Worm (Caenorhabditis elegans) whole organism, young adult: ENCODE measurements around the gene col-179.

Experiments used
- B0336.3 ChIP-seq: fragments of 200-800 bp; sonication (Bioruptor generic); IDR thresholded peaks from 2 replicates; pipeline ENCODE4 v1.3.6; 2022; ENCODE audit warnings: missing genetic modification characterization, missing compliant biosample characterization
- C06A6.2 ChIP-seq: fragments of 200-800 bp; sonication (Bioruptor generic); conservative IDR thresholded peaks from 2 replicates; pipeline ENCODE4 v1.3.6; 2022; ENCODE audit warnings: missing genetic modification characterization, missing compliant biosample characterization
- F22D6.2 ChIP-seq: sonication (generic microtip); optimal IDR thresholded peaks from 2 replicates; lab custom pipeline; 2016; ENCODE audit warnings: mild to moderate bottlenecking, missing genetic modification characterization, missing compliant biosample characterization
- F37B4.10 ChIP-seq: fragments of 200-800 bp; sonication (Bioruptor generic); IDR thresholded peaks from 2 replicates; pipeline ENCODE4 v1.3.6; 2022; ENCODE audit warnings: missing genetic modification characterization, missing compliant biosample characterization
- F57C9.4 ChIP-seq: sonication (generic microtip); optimal IDR thresholded peaks from 2 replicates; lab custom pipeline; 2017; ENCODE audit warnings: mild to moderate bottlenecking, missing genetic modification characterization, missing compliant biosample characterization
- Y53F4B.3 ChIP-seq: fragments of 200-800 bp; sonication (Bioruptor generic); IDR thresholded peaks from 2 replicates; pipeline ENCODE4 v1.3.6; 2022; ENCODE audit warnings: missing genetic modification reagents, missing genetic modification characterization, missing compliant biosample characterization
- ama-1 ChIP-seq, 3 experiments: fragments of 150-350 bp in 1 of 3; sonication (generic microtip) in 2 of 3; optimal IDR thresholded peaks; 2 replicates each; lab custom pipeline; 2014 to 2018; ENCODE audit warnings: missing biosample characterization in 2 of 3, missing genetic modification characterization in 2 of 3, missing genetic modification reagents in 2 of 3
- atf-7 ChIP-seq: sonication (generic microtip); optimal IDR thresholded peaks from 2 replicates; lab custom pipeline; 2017; ENCODE audit warnings: mild to moderate bottlenecking, missing genetic modification characterization, missing compliant biosample characterization
- attf-5 ChIP-seq: fragments of 200-800 bp; sonication (Bioruptor generic); optimal IDR thresholded peaks from 2 replicates; lab custom pipeline; 2018; ENCODE audit warnings: mild to moderate bottlenecking, missing genetic modification characterization, missing compliant biosample characterization
- ceh-58 ChIP-seq: fragments of 200-800 bp; sonication (Bioruptor generic); IDR thresholded peaks from 2 replicates; pipeline ENCODE4 v1.3.6; 2022; ENCODE audit warnings: missing genetic modification characterization, missing compliant biosample characterization
- ceh-91 ChIP-seq: fragments of 200-800 bp; sonication (Bioruptor generic); IDR thresholded peaks from 2 replicates; pipeline ENCODE4 v1.3.6; 2022; ENCODE audit warnings: missing genetic modification reagents, missing genetic modification characterization, missing compliant biosample characterization
- egl-18 ChIP-seq: fragments of 200-800 bp; sonication (Bioruptor generic); IDR thresholded peaks from 2 replicates; pipeline ENCODE4 v1.3.6; 2022; ENCODE audit warnings: missing genetic modification reagents, missing genetic modification characterization, missing compliant biosample characterization
- egrh-3 ChIP-seq: fragments of 200-800 bp; sonication (Bioruptor generic); IDR thresholded peaks from 2 replicates; pipeline ENCODE4 v1.3.6; 2022; ENCODE audit warnings: missing genetic modification reagents, missing genetic modification characterization, missing compliant biosample characterization
- hlh-12 ChIP-seq: sonication (generic microtip); optimal IDR thresholded peaks from 2 replicates; lab custom pipeline; 2016; ENCODE audit warnings: missing genetic modification characterization, missing compliant biosample characterization
- hmg-1.2 ChIP-seq: fragments of 200-800 bp; sonication (Bioruptor generic); IDR thresholded peaks from 2 replicates; pipeline ENCODE4 v1.3.6; 2022; ENCODE audit warnings: missing genetic modification reagents, missing genetic modification characterization, missing compliant biosample characterization
- hsf-1 ChIP-seq: fragments of 200-800 bp; sonication (Bioruptor generic); IDR thresholded peaks from 2 replicates; pipeline ENCODE4 v1.3.6; 2022; ENCODE audit warnings: missing genetic modification reagents, missing genetic modification characterization, missing compliant biosample characterization
- let-526 ChIP-seq: fragments of 200-800 bp; sonication (Bioruptor generic); IDR thresholded peaks from 2 replicates; pipeline ENCODE4 v1.3.6; 2022; ENCODE audit warnings: missing genetic modification reagents, missing genetic modification characterization, missing compliant biosample characterization
- let-607 ChIP-seq, 2 experiments: fragments of 200-800 bp in 1 of 2; sonication (Bioruptor generic) in 1 of 2; sonication (generic microtip) in 1 of 2; optimal IDR thresholded peaks; 2 replicates each; lab custom pipeline; 2016 to 2018; ENCODE audit warnings: mild to moderate bottlenecking in 2 of 2, missing compliant biosample characterization in 2 of 2, missing genetic modification characterization in 2 of 2, moderate library complexity in 2 of 2, missing genotype in 1 of 2
- lin-40 ChIP-seq: sonication (generic microtip); optimal IDR thresholded peaks from 2 replicates; lab custom pipeline; 2016; ENCODE audit warnings: missing genetic modification characterization, mild to moderate bottlenecking, missing compliant biosample characterization, missing genotype, missing genetic modification reagents
- lsl-1 ChIP-seq: fragments of 200-800 bp; sonication (Bioruptor generic); optimal IDR thresholded peaks from 2 replicates; lab custom pipeline; 2018; ENCODE audit warnings: mild to moderate bottlenecking, missing genetic modification characterization, moderate library complexity, missing compliant biosample characterization
- madf-10 ChIP-seq: sonication (generic microtip); optimal IDR thresholded peaks from 2 replicates; lab custom pipeline; 2016; ENCODE audit warnings: mild to moderate bottlenecking, missing genetic modification characterization, missing compliant biosample characterization
- mcd-1 ChIP-seq: fragments of 200-800 bp; sonication (Bioruptor generic); IDR thresholded peaks from 2 replicates; pipeline ENCODE4 v1.3.6; 2022; ENCODE audit warnings: missing genetic modification reagents, missing genetic modification characterization, missing compliant biosample characterization
- nhr-27 ChIP-seq: fragments of 200-800 bp; sonication (Bioruptor generic); optimal IDR thresholded peaks from 2 replicates; lab custom pipeline; 2018; ENCODE audit warnings: mild to moderate bottlenecking, missing genetic modification characterization, moderate library complexity, missing compliant biosample characterization
- nhr-80 ChIP-seq: sonication (generic microtip); optimal IDR thresholded peaks from 2 replicates; lab custom pipeline; 2016; ENCODE audit warnings: missing genetic modification characterization, missing compliant biosample characterization
- rpc-1 ChIP-seq, 2 experiments: fragments of 150-350 bp in 1 of 2; sonication (generic microtip) in 1 of 2; optimal IDR thresholded peaks; 2 replicates each; lab custom pipeline; 2014 to 2018; ENCODE audit warnings: missing biosample characterization in 1 of 2, missing genetic modification characterization in 1 of 2, missing genetic modification reagents in 1 of 2, missing genotype in 1 of 2
- snpc-1.1 ChIP-seq: sonication (generic microtip); optimal IDR thresholded peaks from 2 replicates; lab custom pipeline; 2017; ENCODE audit warnings: missing genetic modification characterization, mild to moderate bottlenecking, missing compliant biosample characterization, antibody characterized with exemption, moderate library complexity, missing genotype, missing genetic modification reagents; ENCODE audit not compliant: insufficient read depth
- sptf-2 ChIP-seq: fragments of 200-800 bp; sonication (Bioruptor generic); optimal IDR thresholded peaks from 2 replicates; lab custom pipeline; 2018; ENCODE audit warnings: mild to moderate bottlenecking, missing genetic modification characterization, missing compliant biosample characterization
- tbx-9 ChIP-seq: sonication (generic microtip); optimal IDR thresholded peaks from 2 replicates; lab custom pipeline; 2016; ENCODE audit warnings: borderline replicate concordance, missing genetic modification characterization, inconsistent platforms, missing compliant biosample characterization
- xnd-1 ChIP-seq: sonication (generic microtip); optimal IDR thresholded peaks from 2 replicates; lab custom pipeline; 2016; ENCODE audit warnings: missing genotype, missing genetic modification reagents, missing genetic modification characterization, missing compliant biosample characterization
- zfh-2 ChIP-seq: fragments of 200-800 bp; sonication (Bioruptor generic); conservative IDR thresholded peaks from 2 replicates; pipeline ENCODE4 v1.3.6; 2022; ENCODE audit warnings: missing genetic modification reagents, missing genetic modification characterization, missing compliant biosample characterization
- ztf-26 ChIP-seq: sonication (generic microtip); optimal IDR thresholded peaks from 2 replicates; lab custom pipeline; 2017; ENCODE audit warnings: missing genetic modification characterization, missing compliant biosample characterization
- ztf-28 ChIP-seq: fragments of 200-800 bp; sonication (Bioruptor generic); IDR thresholded peaks from 2 replicates; pipeline ENCODE4 v1.3.6; 2022; ENCODE audit warnings: missing genetic modification reagents, missing genetic modification characterization, missing compliant biosample characterization
- ztf-3 ChIP-seq: fragments of 200-800 bp; sonication (Bioruptor generic); optimal IDR thresholded peaks from 2 replicates; lab custom pipeline; 2018; ENCODE audit warnings: mild to moderate bottlenecking, missing genetic modification characterization, missing compliant biosample characterization

Gene col-179

ce11 chrX:11196741-11197140, 4.5 kb upstream of the col-179 start, which contains the start of gene C34F6.1:
Gene C34F6.1, minus strand, starts transcription at chrX:11196841.
- TF ChIP-seq let-526 (GFP tag; lab: Robert Waterston, UW): no peak
- TF ChIP-seq B0336.3 (GFP tag; lab: Robert Waterston, UW): no peak
- TF ChIP-seq snpc-1.1 (tag; lab: Kevin White, UChicago): no peak
- TF ChIP-seq let-607 (tag; optimal IDR thresholded peaks at IDR 0.05; lab: Kevin White, UChicago): no peak
- no peak for TF ChIP-seq F57C9.4 (tag; lab: Kevin White, UChicago)
- no peak for TF ChIP-seq sptf-2 (GFP tag; lab: Kevin White, UChicago)
- TF ChIP-seq Y53F4B.3 (GFP tag; lab: Robert Waterston, UW): no peak
- TF ChIP-seq egrh-3: no peak
- TF ChIP-seq hlh-12 (tag; lab: Kevin White, UChicago): no peak
- TF ChIP-seq xnd-1 (tag; lab: Kevin White, UChicago): no peak
- no peak for TF ChIP-seq lsl-1 (GFP tag; lab: Kevin White, UChicago)
- no peak for TF ChIP-seq hmg-1.2
- no peak for TF ChIP-seq nhr-27 (tag; lab: Kevin White, UChicago)
- TF ChIP-seq ztf-3 (GFP tag; lab: Kevin White, UChicago): no peak
- TF ChIP-seq C06A6.2 (GFP tag; lab: Robert Waterston, UW): no peak
- TF ChIP-seq hsf-1: no peak
- no peak for TF ChIP-seq ceh-91
- no peak for TF ChIP-seq ama-1 (optimal IDR thresholded peaks at IDR 0.05; lab: Kevin White, UChicago)
- TF ChIP-seq ama-1 (GFP tag; optimal IDR thresholded peaks at IDR 0.05; lab: Kevin White, UChicago): no peak
- TF ChIP-seq madf-10 (tag; lab: Kevin White, UChicago): no peak

ce11 chrX:11199155-11199554, 2.1 kb upstream of the col-179 start, which contains the start of gene col-178:
Gene col-178, plus strand, starts transcription at chrX:11199455.
- TF ChIP-seq atf-7 (tag; lab: Kevin White, UChicago) (no peak), attf-5 (GFP tag; lab: Kevin White, UChicago) (no peak), hmg-1.2 (no peak), rpc-1 (optimal IDR thresholded peaks at IDR 0.05; lab: Kevin White, UChicago) (no peak), rpc-1 (tag; optimal IDR thresholded peaks at IDR 0.05; lab: Kevin White, UChicago) (no peak), ztf-26 (tag; lab: Kevin White, UChicago) (no peak), egl-18 (GFP tag; lab: Robert Waterston, UW) (no peak), ceh-58 (no peak), tbx-9 (no peak), lin-40 (tag; lab: Kevin White, UChicago) (no peak), F37B4.10 (GFP tag; lab: Robert Waterston, UW) (no peak)

ce11 chrX:11199833-11200232, 1.4 kb upstream of the col-179 start:
- 0 out of 2 replicates have a peak, but pooled peaks have one; percentile 51 for TF ChIP-seq ztf-28 (GFP tag; lab: Robert Waterston, UW)
- TF ChIP-seq egrh-3: peak; percentile 85; the same call in 1 of the 2 replicates
- peak; percentile 68; the same call in 1 of the 2 replicates for TF ChIP-seq zfh-2 (GFP tag; lab: Robert Waterston, UW)

ce11 chrX:11201915-11202314, 650 bp downstream of the col-179 start:
- peak; percentile 72 for TF ChIP-seq zfh-2 (GFP tag; lab: Robert Waterston, UW)
- 0 out of 2 replicates have a peak, but pooled peaks have one; percentile 31 for TF ChIP-seq mcd-1
- peak; percentile 88; the same call in 1 of the 2 replicates for TF ChIP-seq egrh-3

ce11 chrX:11203773-11204172, 2.5 kb downstream of the col-179 start, which contains the start of gene C34F6.11:
Gene C34F6.11, minus strand, starts transcription at chrX:11203932.
- TF ChIP-seq sptf-2 (GFP tag; lab: Kevin White, UChicago) (no peak), F22D6.2 (tag; lab: Kevin White, UChicago) (no peak), nhr-80 (tag; lab: Kevin White, UChicago) (peak; percentile 62)
- TF ChIP-seq, all 124 proteins: peak for 1
